Worm (Caenorhabditis elegans): ENCODE measurements around the gene his-63.

Gene his-63

DNA sequence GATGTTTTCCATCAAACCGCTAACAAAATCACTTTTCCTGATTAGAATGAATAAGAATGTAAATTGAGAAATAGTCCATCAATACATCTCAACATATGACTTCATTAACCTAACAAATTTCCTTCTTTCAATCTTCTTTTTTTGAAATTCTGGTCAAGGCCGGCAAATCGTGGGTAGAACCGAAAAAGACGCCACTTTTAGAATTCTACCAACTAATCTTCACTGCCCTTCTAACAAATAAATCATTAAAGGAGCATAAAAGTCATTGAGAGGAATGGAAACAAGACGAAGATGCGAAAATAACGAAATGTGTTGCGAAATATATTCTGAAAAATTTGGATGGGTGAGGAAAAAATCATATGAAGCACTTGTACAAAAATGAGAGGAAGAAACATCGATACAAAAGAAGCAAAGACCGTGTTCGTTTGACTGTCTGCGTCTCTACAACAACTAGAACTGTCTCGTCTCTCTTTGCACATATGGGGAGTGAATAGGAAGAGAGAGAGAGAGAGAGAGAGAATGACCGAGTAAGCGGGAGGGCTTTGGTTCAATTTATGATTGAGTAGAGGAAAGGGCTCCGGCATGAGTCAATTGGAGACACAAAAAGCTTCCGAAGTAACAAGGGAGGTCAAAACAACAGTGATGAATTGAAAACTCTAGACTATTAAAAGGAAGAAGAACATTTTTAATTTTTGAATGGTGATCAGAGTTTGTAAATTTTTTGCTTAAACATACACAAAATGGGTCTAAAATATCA, 42.7 kb downstream of the his-63 start:
- TF ChIP-seq lin-15B (tag; optimal IDR thresholded peaks at IDR 0.05) (no peak), pha-4 (tag; optimal IDR thresholded peaks at IDR 0.05) (peak; percentile 60), lsy-12 (tag; optimal IDR thresholded peaks at IDR 0.05) (no peak), ztf-11 (tag; optimal IDR thresholded peaks at IDR 0.05) (no peak), nfya-1 (tag; optimal IDR thresholded peaks at IDR 0.05; ENCODE audit: insufficient read depth) (peak; percentile 32), nhr-76 (tag; optimal IDR thresholded peaks at IDR 0.05) (peak; percentile 84), nhr-25 (tag; optimal IDR thresholded peaks at IDR 0.05) (peak; percentile 12), eor-1 (tag; optimal IDR thresholded peaks at IDR 0.05) (no peak), ceh-82 (tag; optimal IDR thresholded peaks at IDR 0.05) (no peak), elt-1 (tag; optimal IDR thresholded peaks at IDR 0.05) (no peak), lin-39 (tag; optimal IDR thresholded peaks at IDR 0.05) (no peak), elt-2 (tag; optimal IDR thresholded peaks at IDR 0.05) (peak; percentile 12), pqm-1 (tag; optimal IDR thresholded peaks at IDR 0.05) (peak; percentile 1), ceh-28 (tag; optimal IDR thresholded peaks at IDR 0.05) (peak; percentile 17), egl-27 (tag; optimal IDR thresholded peaks at IDR 0.05) (no peak), skn-1 (tag; optimal IDR thresholded peaks at IDR 0.05) (no peak), nhr-237 (tag; optimal IDR thresholded peaks at IDR 0.05) (no peak), zag-1 (tag; optimal IDR thresholded peaks at IDR 0.05) (no peak), nhr-43 (tag; optimal IDR thresholded peaks at IDR 0.05; ENCODE audit: poor library complexity, severe bottlenecking) (no peak), ztf-4 (tag; optimal IDR thresholded peaks at IDR 0.05) (no peak), nhr-77 (tag; optimal IDR thresholded peaks at IDR 0.05) (no peak), hmg-11 (tag; optimal IDR thresholded peaks at IDR 0.05) (peak; percentile 16)

DNA sequence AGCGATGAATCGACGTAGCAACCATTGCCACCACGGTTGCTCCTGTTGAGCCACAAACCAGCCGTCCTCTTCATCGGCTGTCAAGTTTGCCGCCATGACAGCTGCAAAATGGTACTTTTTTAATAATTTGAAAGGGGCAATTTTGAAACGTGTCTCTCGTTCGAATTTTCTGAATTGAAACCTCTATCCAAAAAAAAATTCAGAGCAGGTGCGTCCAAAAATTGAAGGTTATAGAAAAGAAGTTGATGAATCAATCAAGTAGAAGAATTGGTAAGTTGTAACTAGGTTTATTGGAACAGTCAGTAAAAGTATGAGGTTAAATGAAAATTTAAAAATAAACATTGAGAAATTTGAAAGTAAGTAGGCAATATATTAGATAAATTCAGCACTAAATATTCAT, 45.3 kb downstream of the his-63 start, which contains the start of gene T01G1.4:
Gene T01G1.4 (minus strand): TSS at position 101 of the 400 bp plus-strand sequence.
- TF ChIP-seq daf-12 (tag; optimal IDR thresholded peaks at IDR 0.05) (no peak), snpc-4 (tag; optimal IDR thresholded peaks at IDR 0.05) (no peak), nhr-11 (tag; optimal IDR thresholded peaks at IDR 0.05) (no peak), nhr-23 (tag; optimal IDR thresholded peaks at IDR 0.05) (no peak), sea-2 (GFP tag; optimal IDR thresholded peaks at IDR 0.05) (no peak), egl-5 (tag; optimal IDR thresholded peaks at IDR 0.05) (no peak), nhr-28 (tag; optimal IDR thresholded peaks at IDR 0.05) (no peak), lin-39 (tag; optimal IDR thresholded peaks at IDR 0.05) (no peak), ceh-9 (tag; optimal IDR thresholded peaks at IDR 0.05) (no peak), lin-15B (tag; optimal IDR thresholded peaks at IDR 0.05) (no peak), aly-2 (tag; optimal IDR thresholded peaks at IDR 0.05) (no peak), elt-1 (tag; optimal IDR thresholded peaks at IDR 0.05) (no peak), nhr-67 (tag; optimal IDR thresholded peaks at IDR 0.05) (no peak)

DNA sequence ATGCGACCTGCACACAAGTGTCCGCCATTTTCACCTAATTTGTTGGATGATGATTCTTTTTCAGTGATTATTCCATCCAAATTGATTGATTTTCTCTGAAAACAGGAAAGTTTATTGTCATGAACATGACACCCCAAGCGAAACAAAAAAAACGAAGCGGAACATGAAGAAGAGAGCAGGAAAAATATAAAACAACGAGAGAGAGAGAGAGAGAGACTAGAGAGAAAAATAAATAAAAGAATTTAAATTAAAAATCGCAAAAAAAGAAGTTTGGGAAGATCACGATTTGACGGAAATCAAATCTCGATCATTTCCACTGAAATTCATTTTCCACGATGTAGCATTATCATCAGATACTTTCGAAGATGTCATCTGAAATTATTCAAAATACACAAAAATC, 46.9 kb downstream of the his-63 start, which contains the start of gene klp-12:
Gene klp-12 (minus strand): TSS at position 101 of the 400 bp plus-strand sequence.
- TF ChIP-seq nhr-23 (tag; optimal IDR thresholded peaks at IDR 0.05) (no peak), unc-62 (GFP tag; optimal IDR thresholded peaks at IDR 0.05) (no peak), aly-2 (tag; optimal IDR thresholded peaks at IDR 0.05) (no peak), skn-1 (tag; optimal IDR thresholded peaks at IDR 0.05) (no peak), unc-39 (tag; optimal IDR thresholded peaks at IDR 0.05) (no peak), ZK546.5 (tag; optimal IDR thresholded peaks at IDR 0.05) (no peak), egl-27 (tag; optimal IDR thresholded peaks at IDR 0.05) (no peak), daf-12 (tag; optimal IDR thresholded peaks at IDR 0.05) (no peak), fkh-2 (tag; optimal IDR thresholded peaks at IDR 0.05) (no peak), elt-3 (tag; optimal IDR thresholded peaks at IDR 0.05) (no peak)

All from whole organism, L3 larva.